Worm (Caenorhabditis elegans) whole organism, early embryonic: ENCODE results near the gene K12H4.2.

Source experiments
- B0310.2 ChIP-seq: sonication (generic microtip); optimal IDR thresholded peaks from 2 replicates; lab custom pipeline; 2016; ENCODE audit warnings: mild to moderate bottlenecking, missing genetic modification characterization, missing compliant biosample characterization
- ama-1 ChIP-seq: fragments of 150-350 bp; optimal IDR thresholded peaks from 2 replicates; lab custom pipeline; 2014
- ceh-36 ChIP-seq: sonication (generic microtip); optimal IDR thresholded peaks from 2 replicates; lab custom pipeline; 2016; ENCODE audit warnings: missing genetic modification characterization, inconsistent platforms, missing compliant biosample characterization
- flt-1 ChIP-seq: fragments of 200-800 bp; sonication (Bioruptor generic); IDR thresholded peaks from 2 replicates; pipeline ENCODE4 v1.3.6; 2022; ENCODE audit warnings: missing genetic modification characterization, missing compliant biosample characterization
- hmbx-1 ChIP-seq: sonication (generic microtip); optimal IDR thresholded peaks from 2 replicates; lab custom pipeline; 2016; ENCODE audit warnings: mild to moderate bottlenecking, missing genetic modification characterization, missing compliant biosample characterization
- pes-1 ChIP-seq: fragments of 200-800 bp; sonication (Bioruptor generic); IDR thresholded peaks from 2 replicates; pipeline ENCODE4 v1.3.6; 2022; ENCODE audit warnings: missing genetic modification reagents, missing genetic modification characterization, missing compliant biosample characterization
- scrt-1 ChIP-seq: fragments of 200-800 bp; sonication (Bioruptor generic); IDR thresholded peaks from 2 replicates; pipeline ENCODE4 v1.3.6; 2022; ENCODE audit warnings: missing genetic modification characterization, missing compliant biosample characterization
- sea-1 ChIP-seq: fragments of 200-800 bp; sonication (Bioruptor generic); conservative IDR thresholded peaks from 2 replicates; pipeline ENCODE4 v1.3.6; 2022; ENCODE audit warnings: missing genetic modification characterization, missing compliant biosample characterization
- tbx-11 ChIP-seq: fragments of 200-800 bp; sonication (Bioruptor generic); IDR thresholded peaks from 2 replicates; pipeline ENCODE4 v1.3.6; 2022; ENCODE audit warnings: missing genetic modification characterization, missing compliant biosample characterization
- tbx-37 ChIP-seq: fragments of 200-800 bp; sonication (Bioruptor generic); conservative IDR thresholded peaks from 2 replicates; pipeline ENCODE4 v1.3.6; 2022; ENCODE audit warnings: missing genetic modification reagents, missing genetic modification characterization, missing compliant biosample characterization

DNA sequence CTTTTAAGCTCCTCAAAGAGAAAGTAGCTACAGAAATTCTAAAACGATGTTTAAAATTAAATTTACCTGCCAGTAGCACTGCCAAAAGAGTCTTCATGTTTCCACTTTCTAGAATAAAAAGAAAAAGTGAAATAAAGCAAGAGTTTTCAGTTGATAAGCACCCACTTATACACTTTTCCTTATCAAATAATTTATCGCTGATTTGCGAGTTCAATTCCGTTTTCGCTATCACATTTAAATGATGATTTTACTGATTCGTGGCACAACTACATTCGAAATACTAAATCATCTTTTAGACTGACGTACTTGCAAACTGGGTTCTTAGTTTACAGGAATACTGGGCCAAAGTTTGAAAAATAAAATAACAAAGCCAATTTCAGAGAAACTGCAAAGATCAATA, 3.4 kb downstream of the K12H4.2 start, which contains the start of gene K12H4.7:
- no peak for TF ChIP-seq pes-1 (GFP tag; lab: Robert Waterston, UW)
- no peak for TF ChIP-seq ama-1 (lab: Kevin White, UChicago)
- TF ChIP-seq ceh-36 (tag; lab: Kevin White, UChicago), result no peak
- no peak for TF ChIP-seq sea-1 (GFP tag; lab: Robert Waterston, UW)
- TF ChIP-seq flt-1 (GFP tag; lab: Robert Waterston, UW), result no peak
- no peak for TF ChIP-seq tbx-11
- no peak for TF ChIP-seq tbx-37 (GFP tag; lab: Robert Waterston, UW)
- no peak for TF ChIP-seq scrt-1 (GFP tag; lab: Robert Waterston, UW)
- no peak for TF ChIP-seq B0310.2 (tag; lab: Kevin White, UChicago)
- TF ChIP-seq hmbx-1 (tag; lab: Kevin White, UChicago), result no peak
